Fruit fly (Drosophila melanogaster) ovary, adult (tissue): ENCODE data around the gene spz3.

Source experiments
- CG17801 ChIP-seq: fragments of 200-800 bp; optimal IDR thresholded peaks from 2 replicates; lab custom pipeline; 2019; ENCODE audit warnings: missing biosample characterization, mild to moderate bottlenecking, missing genetic modification characterization, moderate library complexity; ENCODE audit not compliant: partially characterized antibody

The spz3 gene

dm6 chr2L:7879292-7879894, at the start of gene spz3:
Gene spz3 (minus strand): TSS chr2L:7879552.
- no peak for TF ChIP-seq CG17801

- TF ChIP-seq CG17801, result no peak
Observed at dm6 chr2L:7926288-7927061, 47.1 kb upstream of the spz3 start.

- no peak for TF ChIP-seq CG17801
Observed at dm6 chr2L:7925389-7925788, 46.0 kb upstream of the spz3 start.

dm6 chr2L:7923636-7924301, 44.4 kb upstream of the spz3 start:
- TF ChIP-seq CG17801, result no peak

dm6 chr2L:7922088-7922487, 42.7 kb upstream of the spz3 start:
- TF ChIP-seq CG17801, result no peak

dm6 chr2L:7920590-7920989, 41.2 kb upstream of the spz3 start:
- TF ChIP-seq CG17801, result no peak

- no peak for TF ChIP-seq CG17801
Observed at dm6 chr2L:7918770-7919169, 39.4 kb upstream of the spz3 start.

- no peak for TF ChIP-seq CG17801
Observed at dm6 chr2L:7916368-7916767, 37.0 kb upstream of the spz3 start.

dm6 chr2L:7914948-7915549, 35.7 kb upstream of the spz3 start:
- no peak for TF ChIP-seq CG17801

dm6 chr2L:7912878-7913277, 33.5 kb upstream of the spz3 start:
- TF ChIP-seq CG17801, result no peak

- no peak for TF ChIP-seq CG17801
Observed at dm6 chr2L:7911209-7911859, 32.0 kb upstream of the spz3 start.

dm6 chr2L:7909854-7910253, 30.5 kb upstream of the spz3 start:
- TF ChIP-seq CG17801, result no peak

- no peak for TF ChIP-seq CG17801
Observed at dm6 chr2L:7909327-7909804, 30.0 kb upstream of the spz3 start.

- TF ChIP-seq CG17801, result no peak
Observed at dm6 chr2L:7901833-7902232, 22.5 kb upstream of the spz3 start.

dm6 chr2L:7899949-7900348, 20.6 kb upstream of the spz3 start:
- TF ChIP-seq CG17801, result no peak

- TF ChIP-seq CG17801, result no peak
Observed at dm6 chr2L:7899108-7899507, 19.8 kb upstream of the spz3 start.

- TF ChIP-seq CG17801, result no peak
Observed at dm6 chr2L:7898581-7898980, 19.2 kb upstream of the spz3 start.
